Worm (Caenorhabditis elegans): ENCODE measurements around the gene algn-1.
A peak's percentile ranks its signal among the peaks of the same experiment; 100 is the strongest.

algn-1 gene

ce11 chrIII:6508327-6508726 lies 48.4 kb downstream of the algn-1 start (continued):
- no peak for TF ChIP-seq ama-1 (optimal IDR thresholded peaks at IDR 0.05)
- TF ChIP-seq ztf-4 (tag; optimal IDR thresholded peaks at IDR 0.05): no peak
- TF ChIP-seq unc-30 (tag; optimal IDR thresholded peaks at IDR 0.05): no peak
- TF ChIP-seq lin-14 (GFP tag; optimal IDR thresholded peaks at IDR 0.05): peak; percentile 8
- TF ChIP-seq ceh-8 (GFP tag; optimal IDR thresholded peaks at IDR 0.05): no peak
- TF ChIP-seq tbx-2 (tag; optimal IDR thresholded peaks at IDR 0.05): no peak
- TF ChIP-seq elt-3 (tag; optimal IDR thresholded peaks at IDR 0.05): peak in 1 of 6 experiments; percentile 93
- TF ChIP-seq lir-3 (tag; optimal IDR thresholded peaks at IDR 0.05; ENCODE audit: poor library complexity): no peak
- peak; percentile 28 for TF ChIP-seq snu-23 (GFP tag; optimal IDR thresholded peaks at IDR 0.05)
- no peak for TF ChIP-seq pag-3 (tag; optimal IDR thresholded peaks at IDR 0.05; ENCODE audit: borderline replicate concordance, insufficient read depth)
- TF ChIP-seq nhr-90 (tag; optimal IDR thresholded peaks at IDR 0.05; ENCODE audit: poor library complexity): peak; percentile 14
- TF ChIP-seq ceh-90 (tag; optimal IDR thresholded peaks at IDR 0.05): no peak

- TF ChIP-seq nhr-20 (tag; optimal IDR thresholded peaks at IDR 0.05) (peak; percentile 37), fkh-8 (tag; optimal IDR thresholded peaks at IDR 0.05) (no peak), efl-1 (optimal IDR thresholded peaks at IDR 0.05) (no peak), efl-1 (GFP tag; optimal IDR thresholded peaks at IDR 0.05 in 1 of 2) (peak in 1 of 2 experiments; percentile 5), nhr-90 (tag; optimal IDR thresholded peaks at IDR 0.05; ENCODE audit: poor library complexity) (peak; percentile 31), blmp-1 (tag; optimal IDR thresholded peaks at IDR 0.05) (peak; percentile 29), unc-98 (GFP tag; IDR thresholded peaks at IDR 0.05) (no peak), nhr-85 (tag) (peak; percentile 75), lin-14 (GFP tag; optimal IDR thresholded peaks at IDR 0.05) (peak; percentile 26), elt-3 (tag; optimal IDR thresholded peaks at IDR 0.05) (peak in 2 of 6 experiments; percentile 31 to 93), lsy-2 (tag; optimal IDR thresholded peaks at IDR 0.05) (peak in 1 of 2 experiments; percentile 15), snu-23 (GFP tag; optimal IDR thresholded peaks at IDR 0.05) (no peak), nhr-71 (tag; optimal IDR thresholded peaks at IDR 0.05) (peak; percentile 54), Y116A8C.19 (tag; optimal IDR thresholded peaks at IDR 0.05; ENCODE audit: borderline replicate concordance) (no peak), lin-35 (GFP tag; optimal IDR thresholded peaks at IDR 0.05) (peak in 1 of 2 experiments; percentile 31)
These were observed 49.4 kb downstream of the algn-1 start for ce11 chrIII:6509301-6509700.

All from whole organism, L1 larva.